Worm (Caenorhabditis elegans) whole organism, L4 larva: ENCODE data around the gene R31.2.

Experiments used
- R02D3.7 ChIP-seq: fragments of 150-350 bp; sonication (generic microtip); optimal IDR thresholded peaks from 3 replicates; lab custom pipeline; 2014; ENCODE audit warnings: missing biosample characterization, missing genetic modification characterization
- T26A8.4 ChIP-seq: fragments of 200-800 bp; sonication (Bioruptor generic); IDR thresholded peaks from 2 replicates; pipeline ENCODE4 v1.3.6; 2022; ENCODE audit warnings: missing genetic modification characterization, missing compliant biosample characterization
- dpl-1 ChIP-seq: fragments of 150-350 bp; optimal IDR thresholded peaks from 2 replicates; lab custom pipeline; 2014; ENCODE audit warnings: missing biosample characterization, missing genetic modification reagents, missing genetic modification characterization
- dve-1 ChIP-seq: sonication (generic microtip); optimal IDR thresholded peaks from 2 replicates; lab custom pipeline; 2017; ENCODE audit warnings: antibody characterized with exemption, mild to moderate bottlenecking, missing genetic modification characterization, missing compliant biosample characterization; ENCODE audit not compliant: insufficient read depth
- nhr-48 ChIP-seq: sonication (generic microtip); optimal IDR thresholded peaks from 2 replicates; lab custom pipeline; 2016; ENCODE audit warnings: mild to moderate bottlenecking, missing genetic modification characterization, missing compliant biosample characterization
- skn-1 ChIP-seq: fragments of 150-350 bp; optimal IDR thresholded peaks from 2 replicates; lab custom pipeline; 2014; ENCODE audit warnings: missing biosample characterization, missing genetic modification characterization
- vab-7 ChIP-seq: fragments of 200-800 bp; sonication (Bioruptor generic); IDR thresholded peaks from 2 replicates; pipeline ENCODE4 v1.3.6; 2022; ENCODE audit warnings: missing genetic modification reagents, missing genetic modification characterization, missing compliant biosample characterization
- ztf-11 ChIP-seq: fragments of 150-350 bp; optimal IDR thresholded peaks from 2 replicates; lab custom pipeline; 2014; ENCODE audit warnings: missing biosample characterization, missing genetic modification characterization

DNA sequence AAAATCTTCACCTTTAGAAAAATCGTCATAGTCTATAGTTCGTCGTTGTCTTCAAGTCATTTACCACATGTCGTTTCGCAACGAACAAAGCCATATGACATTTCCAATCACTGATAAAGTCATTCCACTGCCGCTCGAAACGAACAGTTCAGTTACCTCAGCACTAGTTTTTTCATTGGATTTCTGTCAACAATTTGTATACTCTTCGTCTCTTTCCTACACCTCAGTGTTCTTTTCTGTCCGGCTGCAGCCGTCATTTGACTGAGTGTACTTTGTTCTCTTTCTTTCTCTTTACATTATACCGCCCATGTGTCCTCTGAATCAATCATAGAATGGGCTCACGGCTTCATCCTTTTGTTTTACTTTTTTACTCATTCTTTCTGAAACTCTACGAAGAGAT lies 3.9 kb downstream of the R31.2 start:
- TF ChIP-seq dve-1 (tag; lab: Kevin White, UChicago) (peak; percentile 75), ztf-11 (no peak), dpl-1 (peak; percentile 9), vab-7 (GFP tag; lab: Robert Waterston, UW) (no peak), nhr-48 (no peak), skn-1 (tag; lab: Kevin White, UChicago) (no peak), T26A8.4 (GFP tag; lab: Robert Waterston, UW) (no peak), R02D3.7 (tag; lab: Kevin White, UChicago) (no peak)
